Fruit fly (Drosophila melanogaster) whole organism, prepupa: ENCODE data around the gene Cp7Fc.
A peak's percentile ranks its signal among the peaks of the same experiment; 100 is the strongest.

Experiments used
- CG10631 ChIP-seq: fragments of 200-800 bp; sonication (Bioruptor generic); optimal IDR thresholded peaks from 2 replicates; lab custom pipeline; 2016; ENCODE audit warnings: missing biosample characterization, missing genetic modification characterization
- CG11762 ChIP-seq: fragments of 200-800 bp; sonication (Bioruptor generic); optimal IDR thresholded peaks from 3 replicates; lab custom pipeline; 2016; ENCODE audit warnings: missing biosample characterization, missing genetic modification characterization; ENCODE audit not compliant: insufficient read depth
- CG11902 ChIP-seq: fragments of 200-800 bp; sonication (Bioruptor generic); optimal IDR thresholded peaks from 3 replicates; lab custom pipeline; 2016; ENCODE audit warnings: missing biosample characterization, missing genetic modification characterization
- CG15336 ChIP-seq: fragments of 200-800 bp; sonication (Bioruptor generic); IDR thresholded peaks from 2 replicates; pipeline ENCODE4 v1.3.6; 2022; ENCODE audit warnings: missing biosample characterization, missing genetic modification characterization
- CG1621 ChIP-seq: fragments of 200-800 bp; sonication (Bioruptor generic); optimal IDR thresholded peaks from 3 replicates; lab custom pipeline; 2018; ENCODE audit warnings: missing biosample characterization, mild to moderate bottlenecking, missing genetic modification characterization
- CG32006 ChIP-seq: fragments of 200-800 bp; sonication (Bioruptor generic); optimal IDR thresholded peaks from 3 replicates; lab custom pipeline; 2017; ENCODE audit warnings: missing biosample characterization, mild to moderate bottlenecking, missing genetic modification characterization
- CG4318 ChIP-seq: fragments of 200-800 bp; sonication (Bioruptor generic); optimal IDR thresholded peaks from 3 replicates; lab custom pipeline; 2017; ENCODE audit warnings: missing biosample characterization, mild to moderate bottlenecking, missing genetic modification characterization
- CG6163 ChIP-seq: fragments of 200-800 bp; sonication (Bioruptor generic); IDR thresholded peaks from 3 replicates; pipeline ENCODE4 v1.3.6; 2022; ENCODE audit warnings: missing biosample characterization, missing genetic modification characterization
- CG6276 ChIP-seq: fragments of 200-800 bp; sonication (Bioruptor generic); optimal IDR thresholded peaks from 2 replicates; lab custom pipeline; 2017; ENCODE audit warnings: missing biosample characterization, mild to moderate bottlenecking, missing genetic modification characterization
- CG6792 ChIP-seq: fragments of 200-800 bp; sonication (Bioruptor generic); optimal IDR thresholded peaks from 3 replicates; lab custom pipeline; 2016; ENCODE audit warnings: missing biosample characterization, missing genetic modification characterization
- CG6808 ChIP-seq: fragments of 200-800 bp; sonication (Bioruptor generic); optimal IDR thresholded peaks from 3 replicates; lab custom pipeline; 2017; ENCODE audit warnings: missing biosample characterization, missing genetic modification characterization, mild to moderate bottlenecking, moderate library complexity, missing genetic modification reagents
- CG6854 ChIP-seq: fragments of 200-800 bp; sonication (Bioruptor generic); optimal IDR thresholded peaks from 2 replicates; lab custom pipeline; 2017; ENCODE audit warnings: missing biosample characterization, mild to moderate bottlenecking, missing genetic modification characterization
- CG7368 ChIP-seq: fragments of 200-800 bp; sonication (Bioruptor generic); optimal IDR thresholded peaks from 3 replicates; lab custom pipeline; 2016; ENCODE audit warnings: missing biosample characterization, missing genetic modification characterization
- CG8119 ChIP-seq: fragments of 200-800 bp; sonication (Bioruptor generic); IDR thresholded peaks from 3 replicates; pipeline ENCODE4 v1.3.6; 2022; ENCODE audit warnings: missing biosample characterization, missing genetic modification characterization
- CG9139 ChIP-seq: fragments of 200-800 bp; sonication (Bioruptor generic); optimal IDR thresholded peaks from 3 replicates; lab custom pipeline; 2017; ENCODE audit warnings: missing biosample characterization, mild to moderate bottlenecking, missing genetic modification characterization
- Eip78C ChIP-seq: fragments of 200-800 bp; sonication (Bioruptor generic); peaks from one replicate; lab custom pipeline; 2016; ENCODE audit warnings: missing biosample characterization, missing genetic modification characterization
- Ets96B ChIP-seq: fragments of 200-800 bp; optimal IDR thresholded peaks from 2 replicates; lab custom pipeline; 2019; ENCODE audit warnings: missing biosample characterization, mild to moderate bottlenecking, missing genetic modification characterization, moderate library complexity
- Hr38 ChIP-seq: sonication (Bioruptor generic); optimal IDR thresholded peaks from 2 replicates; lab custom pipeline; 2016; ENCODE audit warnings: missing biosample characterization, missing genetic modification characterization
- Hr4 ChIP-seq: fragments of 200-800 bp; sonication (Bioruptor generic); optimal IDR thresholded peaks from 3 replicates; lab custom pipeline; 2016; ENCODE audit warnings: missing biosample characterization, missing genetic modification characterization
- Met ChIP-seq: fragments of 200-800 bp; sonication (Bioruptor generic); optimal IDR thresholded peaks from 3 replicates; lab custom pipeline; 2016; ENCODE audit warnings: missing biosample characterization, missing genetic modification characterization
- OdsH ChIP-seq: fragments of 200-800 bp; sonication (Bioruptor generic); optimal IDR thresholded peaks from 3 replicates; lab custom pipeline; 2016; ENCODE audit warnings: missing biosample characterization, missing genetic modification characterization
- Smox ChIP-seq: fragments of 200-800 bp; sonication (Bioruptor generic); optimal IDR thresholded peaks from 3 replicates; lab custom pipeline; 2016; ENCODE audit warnings: missing biosample characterization, missing genetic modification characterization
- Sox14 ChIP-seq: fragments of 200-800 bp; sonication (Bioruptor generic); optimal IDR thresholded peaks from 3 replicates; lab custom pipeline; 2016; ENCODE audit warnings: missing biosample characterization, missing genetic modification characterization
- acj6 ChIP-seq: fragments of 200-800 bp; sonication (Bioruptor generic); optimal IDR thresholded peaks from 3 replicates; lab custom pipeline; 2016; ENCODE audit warnings: missing biosample characterization, missing genetic modification characterization
- cyc ChIP-seq: fragments of 200-800 bp; sonication (Bioruptor generic); optimal IDR thresholded peaks from 3 replicates; lab custom pipeline; 2016; ENCODE audit warnings: missing biosample characterization, missing genetic modification characterization
- dac ChIP-seq: fragments of 200-800 bp; sonication (Bioruptor generic); optimal IDR thresholded peaks from 2 replicates; lab custom pipeline; 2017; ENCODE audit warnings: missing biosample characterization, mild to moderate bottlenecking, missing genetic modification characterization
- dsx ChIP-seq: fragments of 200-800 bp; optimal IDR thresholded peaks from 3 replicates; lab custom pipeline; 2019; ENCODE audit warnings: missing biosample characterization, mild to moderate bottlenecking, missing genetic modification characterization, moderate library complexity; ENCODE audit not compliant: poor library complexity, severe bottlenecking
- eg ChIP-seq: fragments of 200-800 bp; sonication (Bioruptor generic); IDR thresholded peaks from 3 replicates; pipeline ENCODE4 v1.3.6; 2022; ENCODE audit warnings: missing biosample characterization, missing genetic modification characterization
- esn ChIP-seq: fragments of 200-800 bp; sonication (Bioruptor generic); optimal IDR thresholded peaks from 2 replicates; lab custom pipeline; 2016; ENCODE audit warnings: missing biosample characterization, mild to moderate bottlenecking, missing genetic modification characterization, moderate library complexity
- fd85E ChIP-seq: fragments of 200-800 bp; sonication (Bioruptor generic); optimal IDR thresholded peaks from 3 replicates; lab custom pipeline; 2016; ENCODE audit warnings: missing biosample characterization, missing genetic modification characterization
- fkh ChIP-seq: fragments of 200-800 bp; sonication (Bioruptor generic); optimal IDR thresholded peaks from 3 replicates; lab custom pipeline; 2017; ENCODE audit warnings: missing biosample characterization, mild to moderate bottlenecking, missing genetic modification characterization, moderate library complexity
- spab ChIP-seq: fragments of 200-800 bp; sonication (Bioruptor generic); optimal IDR thresholded peaks from 2 replicates; lab custom pipeline; 2017; ENCODE audit warnings: missing biosample characterization, mild to moderate bottlenecking, missing genetic modification characterization, missing genetic modification reagents
- ss ChIP-seq, 2 experiments: fragments of 200-800 bp; sonication (Bioruptor generic); optimal IDR thresholded peaks; 2 replicates in 1 of 2; 3 replicates in 1 of 2; lab custom pipeline; 2017 to 2018; ENCODE audit warnings: mild to moderate bottlenecking in 2 of 2, missing biosample characterization in 2 of 2, missing genetic modification characterization in 2 of 2, moderate library complexity in 1 of 2
- svp ChIP-seq: fragments of 200-800 bp; sonication (Bioruptor generic); peaks from one replicate; lab custom pipeline; 2016; ENCODE audit warnings: missing biosample characterization, missing genetic modification characterization
- topi ChIP-seq: fragments of 200-800 bp; sonication (Bioruptor generic); optimal IDR thresholded peaks from 3 replicates; lab custom pipeline; 2016; ENCODE audit warnings: missing biosample characterization, missing genetic modification characterization
- vri ChIP-seq: fragments of 200-800 bp; sonication (Bioruptor generic); optimal IDR thresholded peaks from 3 replicates; lab custom pipeline; 2016; ENCODE audit warnings: missing biosample characterization, mild to moderate bottlenecking, missing genetic modification characterization

Cp7Fc gene

DNA sequence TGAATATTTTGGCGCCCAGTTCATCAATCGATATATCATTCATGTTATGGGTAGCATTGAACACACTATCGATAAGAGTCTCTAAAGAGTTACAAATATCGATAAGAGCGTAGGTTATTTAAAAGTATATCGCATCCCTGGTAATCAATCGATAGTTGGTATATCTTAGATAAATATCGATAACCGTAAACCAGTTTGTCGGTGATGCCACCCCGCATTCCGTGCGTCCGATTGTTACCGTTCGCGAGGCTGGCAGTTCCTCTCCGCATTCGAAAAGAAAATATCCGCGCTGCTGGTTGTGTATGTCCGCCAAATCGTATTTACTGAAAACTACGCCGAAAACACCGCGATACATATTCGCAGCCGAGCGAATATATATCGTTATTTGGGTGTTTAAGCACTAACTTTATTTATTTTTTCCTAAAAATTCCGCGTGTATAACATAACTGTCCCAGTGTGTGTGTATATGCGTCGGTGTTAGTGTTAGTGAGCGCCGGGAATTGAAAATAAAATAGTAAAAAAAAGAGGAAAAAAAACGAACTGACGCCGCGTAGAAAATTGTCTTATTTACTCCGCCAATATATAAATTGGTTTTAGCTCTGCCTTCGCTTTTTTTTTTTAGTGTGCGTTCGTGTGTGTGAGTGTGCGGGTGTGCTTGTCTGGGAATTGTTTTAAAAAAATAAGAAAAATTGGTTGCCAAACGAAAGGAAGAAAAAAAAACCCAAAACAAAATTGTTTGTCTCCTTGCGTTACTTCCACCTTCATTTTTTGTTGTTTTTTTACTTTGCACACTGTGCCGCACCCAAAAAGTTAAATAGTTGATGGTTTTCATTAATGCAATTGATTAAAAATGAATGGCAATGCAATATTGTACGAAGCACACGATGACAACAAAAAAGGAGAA is 40.5 kb downstream of the Cp7Fc start, which contains the start of gene Nrg:
Nrg (plus strand) TSS at position 253 of the 904 bp plus-strand sequence.
- peak; percentile 78 for TF ChIP-seq Eip78C (GFP tag; lab: Kevin White, UChicago)
- TF ChIP-seq CG9139: peak; percentile 6
- TF ChIP-seq CG4318: no peak
- peak; percentile 16 for TF ChIP-seq CG7368 (GFP tag; lab: Kevin White, UChicago)
- TF ChIP-seq CG11762 (GFP tag; lab: Kevin White, UChicago): no peak
- TF ChIP-seq CG32006: peak; percentile 3
- TF ChIP-seq CG6792 (GFP tag; lab: Kevin White, UChicago): no peak
- TF ChIP-seq CG6854 (GFP tag; lab: Kevin White, UChicago): peak; percentile 22
- peak; percentile 15 for TF ChIP-seq esn (GFP tag; lab: Kevin White, UChicago)
- peak; percentile 13 for TF ChIP-seq vri (GFP tag; lab: Kevin White, UChicago)
- peak; percentile 36 for TF ChIP-seq fkh
- TF ChIP-seq Smox (GFP tag; lab: Kevin White, UChicago): no peak
- peak; percentile 16 for TF ChIP-seq Met (GFP tag; lab: Kevin White, UChicago)
- peak; percentile 51 for TF ChIP-seq svp (GFP tag; lab: Kevin White, UChicago)
- peak in 1 of 2 experiments; percentile 7 for TF ChIP-seq ss (GFP tag; optimal IDR thresholded peaks at IDR 0.05; lab: Kevin White, UChicago)
- TF ChIP-seq CG11902: no peak
- TF ChIP-seq CG15336: 0 out of 2 replicates have a peak, but pooled peaks have one; percentile 11
- TF ChIP-seq CG8119 (GFP tag; lab: Robert Waterston, UW): 0 out of 3 replicates have a peak, but pooled peaks have one; percentile 46
- 0 out of 3 replicates have a peak, but pooled peaks have one; percentile 47 for TF ChIP-seq eg (GFP tag; lab: Robert Waterston, UW)
- peak; percentile 4 for TF ChIP-seq acj6 (GFP tag; lab: Kevin White, UChicago)
- TF ChIP-seq CG6808 (GFP tag; lab: Kevin White, UChicago): peak; percentile 100
- no peak for TF ChIP-seq topi
- TF ChIP-seq fd85E (GFP tag; lab: Kevin White, UChicago): no peak
- peak; percentile 10 for TF ChIP-seq OdsH (GFP tag; lab: Kevin White, UChicago)
- peak; percentile 36 for TF ChIP-seq CG1621 (tag; lab: Kevin White, UChicago)

DNA sequence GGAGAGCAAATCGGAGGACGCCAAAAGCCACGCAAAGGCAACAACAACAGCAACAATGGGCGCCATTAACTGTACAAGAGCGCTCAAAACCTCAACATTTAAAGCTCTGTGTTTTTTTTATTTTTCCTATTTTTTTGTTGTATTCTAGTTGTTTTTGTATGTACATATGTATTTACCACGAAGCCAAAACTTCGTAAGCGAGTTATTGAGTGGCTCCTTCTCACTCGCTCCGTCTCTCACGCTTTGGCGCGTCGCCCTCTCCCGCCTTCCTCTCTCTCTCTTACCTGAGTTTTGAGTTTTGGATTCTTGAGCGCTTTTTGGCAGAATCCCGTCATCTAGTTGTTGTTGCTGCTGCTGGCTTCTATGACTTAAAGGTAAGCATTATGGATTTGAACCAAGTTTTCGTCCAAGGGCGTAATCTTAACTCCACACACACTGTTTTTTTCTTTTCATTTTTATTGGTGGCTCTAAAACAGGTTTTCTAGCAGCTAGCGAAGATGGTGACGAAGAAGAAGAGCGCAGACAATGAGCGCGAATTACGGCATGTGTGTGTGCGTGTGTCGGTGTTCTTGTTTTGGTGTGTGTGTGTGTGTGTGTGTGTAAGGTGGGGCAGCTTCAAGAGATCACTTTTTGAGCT is 41.2 kb downstream of the Cp7Fc start:
- no peak for TF ChIP-seq CG11902
- TF ChIP-seq CG6792 (GFP tag; lab: Kevin White, UChicago): no peak
- peak; percentile 47 for TF ChIP-seq CG6808 (GFP tag; lab: Kevin White, UChicago)
- TF ChIP-seq dsx (GFP tag; lab: Kevin White, UChicago): peak; percentile 9
- peak; percentile 27 for TF ChIP-seq spab
- TF ChIP-seq ss (GFP tag; optimal IDR thresholded peaks at IDR 0.05; lab: Kevin White, UChicago): peak; percentile 59 to 74
- TF ChIP-seq dac (GFP tag; lab: Kevin White, UChicago): no peak
- TF ChIP-seq Eip78C (GFP tag; lab: Kevin White, UChicago): peak; percentile 75
- peak; percentile 45 for TF ChIP-seq CG9139
- TF ChIP-seq eg (GFP tag; lab: Robert Waterston, UW): peak; percentile 45; the same call in 1 of the 3 replicates
- peak; percentile 13 for TF ChIP-seq Ets96B (tag; lab: Kevin White, UChicago)
- TF ChIP-seq Hr38 (GFP tag; lab: Kevin White, UChicago): no peak
- TF ChIP-seq OdsH (GFP tag; lab: Kevin White, UChicago): no peak
- TF ChIP-seq CG6163 (GFP tag; lab: Robert Waterston, UW): peak; percentile 20; the same call in 1 of the 3 replicates
- no peak for TF ChIP-seq cyc (GFP tag; lab: Kevin White, UChicago)
- TF ChIP-seq CG8119 (GFP tag; lab: Robert Waterston, UW): peak; percentile 22; the same call in 1 of the 3 replicates
- TF ChIP-seq CG4318: no peak
- no peak for TF ChIP-seq CG10631 (GFP tag; lab: Kevin White, UChicago)

DNA sequence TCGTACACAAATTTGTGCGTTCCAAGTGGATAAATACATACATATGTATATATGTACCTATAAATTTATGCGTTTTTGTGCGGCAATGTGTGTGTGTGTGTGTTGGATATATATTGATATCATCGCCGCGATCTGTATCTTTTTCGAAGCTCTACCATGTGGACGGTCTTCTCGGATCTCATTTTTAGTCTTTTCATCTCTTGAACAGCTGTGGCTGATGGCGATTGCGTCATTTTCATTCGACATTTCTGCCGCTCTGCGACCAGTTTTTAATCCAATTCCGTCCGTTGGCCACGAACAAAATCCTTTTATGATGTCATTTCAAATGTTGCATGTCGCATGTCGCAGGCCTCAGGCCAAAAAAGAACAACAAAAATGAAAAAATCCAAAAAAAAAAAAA is 43.6 kb downstream of the Cp7Fc start:
- no peak for TF ChIP-seq Hr4
- TF ChIP-seq CG6854 (GFP tag; lab: Kevin White, UChicago): no peak
- TF ChIP-seq Sox14 (GFP tag; lab: Kevin White, UChicago): no peak
- no peak for TF ChIP-seq CG6276 (GFP tag; lab: Kevin White, UChicago)
- TF ChIP-seq esn (GFP tag; lab: Kevin White, UChicago): no peak
- peak; percentile 28 for TF ChIP-seq vri (GFP tag; lab: Kevin White, UChicago)
- TF ChIP-seq, all 60 proteins: peak for 1
